Worm (Caenorhabditis elegans) whole organism, L2 larva: ENCODE data around the gene rpl-43.

Source experiments
- F13H6.1 ChIP-seq: sonication (generic microtip); optimal IDR thresholded peaks from 2 replicates; lab custom pipeline; 2016; ENCODE audit warnings: missing genetic modification characterization, missing compliant biosample characterization
- ama-1 ChIP-seq: fragments of 150-350 bp; optimal IDR thresholded peaks from 2 replicates; lab custom pipeline; 2018; ENCODE audit warnings: inconsistent platforms
- ceh-82 ChIP-seq: fragments of 150-350 bp; optimal IDR thresholded peaks from 2 replicates; lab custom pipeline; 2014; ENCODE audit warnings: missing biosample characterization, missing genetic modification characterization
- egl-27 ChIP-seq: sonication (generic microtip); optimal IDR thresholded peaks from 3 replicates; lab custom pipeline; 2017; ENCODE audit warnings: missing biosample characterization, missing genetic modification reagents, missing genetic modification characterization
- fos-1 ChIP-seq: fragments of 150-350 bp; optimal IDR thresholded peaks from 2 replicates; lab custom pipeline; 2014; ENCODE audit warnings: missing biosample characterization, missing genetic modification characterization
- lin-13 ChIP-seq: fragments of 150-350 bp; optimal IDR thresholded peaks from 2 replicates; lab custom pipeline; 2014; ENCODE audit warnings: missing biosample characterization, missing genetic modification reagents, missing genetic modification characterization
- nhr-23 ChIP-seq: fragments of 150-350 bp; optimal IDR thresholded peaks from 2 replicates; lab custom pipeline; 2014; ENCODE audit warnings: missing biosample characterization, missing genetic modification reagents, missing genetic modification characterization
- nhr-77 ChIP-seq: fragments of 150-350 bp; optimal IDR thresholded peaks from 2 replicates; lab custom pipeline; 2014; ENCODE audit warnings: missing biosample characterization, missing genetic modification characterization
- skn-1 ChIP-seq: sonication (generic microtip); optimal IDR thresholded peaks from 2 replicates; lab custom pipeline; 2017; ENCODE audit warnings: missing biosample characterization, missing genetic modification characterization
- snpc-4 ChIP-seq: fragments of 150-350 bp; optimal IDR thresholded peaks from 2 replicates; lab custom pipeline; 2014; ENCODE audit warnings: missing biosample characterization, missing genetic modification characterization
- unc-62 ChIP-seq: fragments of 150-350 bp; optimal IDR thresholded peaks from 2 replicates; lab custom pipeline; 2014; ENCODE audit warnings: missing biosample characterization, missing genetic modification reagents, missing genetic modification characterization

- no peak for TF ChIP-seq F13H6.1
- TF ChIP-seq unc-62 (GFP tag; lab: Kevin White, UChicago) = no peak
- TF ChIP-seq nhr-77 (tag; lab: Kevin White, UChicago) = no peak
- no peak for TF ChIP-seq ceh-82
- no peak for TF ChIP-seq ama-1
- no peak for TF ChIP-seq snpc-4 (tag; lab: Kevin White, UChicago)
- no peak for TF ChIP-seq lin-13 (GFP tag; lab: Kevin White, UChicago)
- TF ChIP-seq egl-27 (tag; lab: Kevin White, UChicago) = no peak
- TF ChIP-seq skn-1 = no peak
- no peak for TF ChIP-seq nhr-23 (tag; lab: Kevin White, UChicago)
- no peak for TF ChIP-seq fos-1 (tag; lab: Kevin White, UChicago)
Observed at ce11 chrII:14165430-14165929, 10.4 kb downstream of the rpl-43 start.
